Fruit fly (Drosophila melanogaster): Measurements from ENCODE around the gene CG34447.

DNA sequence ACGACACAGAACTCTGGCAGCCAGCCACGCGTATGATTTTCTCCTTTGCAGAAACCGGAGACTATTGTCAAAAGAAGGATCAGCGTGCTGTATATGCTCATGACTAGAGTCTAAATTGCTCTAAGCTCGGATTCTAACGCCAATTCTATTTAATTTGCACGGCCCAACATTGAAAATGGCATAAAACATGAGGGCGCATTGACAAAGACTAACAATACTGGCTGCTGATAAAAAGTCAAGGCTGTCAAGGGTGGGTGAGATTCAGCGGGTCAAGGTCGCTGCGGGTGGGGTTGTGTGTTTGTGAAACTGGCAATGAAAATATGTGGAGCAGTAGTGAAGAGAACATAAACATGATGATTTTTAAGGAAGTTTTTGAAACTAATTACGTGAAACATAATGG is 1.9 kb downstream of the CG34447 start, which contains the start of gene CG34448:
- TF ChIP-seq bigmax (GFP tag; optimal IDR thresholded peaks at IDR 0.05): no peak
- TF ChIP-seq peb (GFP tag; IDR thresholded peaks at IDR 0.05): no peak
- TF ChIP-seq tup (GFP tag; optimal IDR thresholded peaks at IDR 0.05): no peak
- no peak for TF ChIP-seq CG15011 (GFP tag; optimal IDR thresholded peaks at IDR 0.05)
- TF ChIP-seq E2f2 (GFP tag; IDR thresholded peaks at IDR 0.05): no peak
- TF ChIP-seq HLH3B (GFP tag; IDR thresholded peaks at IDR 0.05): no peak
- no peak for TF ChIP-seq Nf-YC (tag; optimal IDR thresholded peaks at IDR 0.05)

Measured in whole organism, embryonic.